Worm (Caenorhabditis elegans) whole organism, midembryonic: ENCODE results near the gene ugt-48.

Experiments used
- cog-1 ChIP-seq: sonication (generic microtip); optimal IDR thresholded peaks from 2 replicates; lab custom pipeline; 2016; ENCODE audit warnings: missing genetic modification characterization, missing compliant biosample characterization
- flt-1 ChIP-seq: fragments of 200-800 bp; sonication (Bioruptor generic); IDR thresholded peaks from 2 replicates; pipeline ENCODE4 v1.3.6; 2022; ENCODE audit warnings: missing genetic modification characterization, missing compliant biosample characterization
- med-1 ChIP-seq: sonication (generic microtip); optimal IDR thresholded peaks from 2 replicates; lab custom pipeline; 2017; ENCODE audit warnings: missing genetic modification characterization, mild to moderate bottlenecking, missing compliant biosample characterization, antibody characterized with exemption, missing genetic modification reagents; ENCODE audit not compliant: insufficient read depth
- ztf-23 ChIP-seq: fragments of 200-800 bp; sonication (Bioruptor generic); IDR thresholded peaks from 2 replicates; pipeline ENCODE4 v1.3.6; 2022; ENCODE audit warnings: missing genetic modification reagents, missing genetic modification characterization, missing compliant biosample characterization
- ztf-29 ChIP-seq: fragments of 200-800 bp; sonication (Bioruptor generic); IDR thresholded peaks from 2 replicates; pipeline ENCODE4 v1.3.6; 2022; ENCODE audit warnings: missing genetic modification reagents, missing genetic modification characterization, missing compliant biosample characterization

- TF ChIP-seq flt-1 (no peak), ztf-23 (GFP tag; lab: Robert Waterston, UW) (no peak), med-1 (GFP tag; lab: Kevin White, UChicago) (no peak), ztf-29 (no peak), cog-1 (no peak)
These were observed 36.5 kb upstream of the ugt-48 start, which contains the start of gene pas-6 for ce11 chrV:5584293-5584776.
